Fruit fly (Drosophila melanogaster) whole organism, embryonic: ENCODE measurements around the gene CG32706.

Experiments used
- Antp ChIP-seq: fragments of 200-800 bp; sonication (Bioruptor generic); optimal IDR thresholded peaks from 3 replicates; lab custom pipeline; 2016; ENCODE audit warnings: missing biosample characterization, missing genetic modification characterization
- BEAF-32 ChIP-seq: fragments of 200-800 bp; sonication (Bioruptor generic); optimal IDR thresholded peaks from 3 replicates; lab custom pipeline; 2017; ENCODE audit warnings: missing biosample characterization, missing genetic modification characterization, mild to moderate bottlenecking, moderate library complexity, missing genetic modification reagents
- CG1024 ChIP-seq: fragments of 200-800 bp; sonication (Bioruptor generic); IDR thresholded peaks from 2 replicates; pipeline ENCODE4 v1.3.6; 2022; ENCODE audit warnings: missing biosample characterization, missing genetic modification characterization
- CG10321 ChIP-seq: fragments of 200-800 bp; sonication (Bioruptor generic); IDR thresholded peaks from 2 replicates; pipeline ENCODE4 v1.3.6; 2022; ENCODE audit warnings: missing biosample characterization, missing genetic modification characterization
- CG10543 ChIP-seq: fragments of 200-800 bp; sonication (Bioruptor generic); optimal IDR thresholded peaks from 3 replicates; lab custom pipeline; 2017; ENCODE audit warnings: missing biosample characterization, mild to moderate bottlenecking, missing genetic modification characterization, moderate library complexity
- CG10654 ChIP-seq: fragments of 200-800 bp; sonication (Bioruptor generic); optimal IDR thresholded peaks from 2 replicates; lab custom pipeline; 2016; ENCODE audit warnings: missing biosample characterization, missing genetic modification characterization
- CG10979 ChIP-seq: fragments of 200-800 bp; sonication (Bioruptor generic); optimal IDR thresholded peaks from 2 replicates; lab custom pipeline; 2018; ENCODE audit warnings: missing biosample characterization, mild to moderate bottlenecking, missing genetic modification characterization, moderate library complexity
- CG11695 ChIP-seq: fragments of 200-800 bp; sonication (Bioruptor generic); IDR thresholded peaks from 3 replicates; pipeline ENCODE4 v1.3.6; 2022; ENCODE audit warnings: missing biosample characterization, missing genetic modification characterization
- CG1233 ChIP-seq: fragments of 200-800 bp; sonication (Bioruptor generic); optimal IDR thresholded peaks from 4 replicates; lab custom pipeline; 2018; ENCODE audit warnings: missing biosample characterization, mild to moderate bottlenecking, missing genetic modification characterization
- CG13624 ChIP-seq: fragments of 200-800 bp; sonication (Bioruptor generic); optimal IDR thresholded peaks from 2 replicates; lab custom pipeline; 2016; ENCODE audit warnings: missing biosample characterization, missing genetic modification characterization
- CG2129 ChIP-seq: fragments of 200-800 bp; sonication (Bioruptor generic); IDR thresholded peaks from 2 replicates; pipeline ENCODE4 v1.3.6; 2022; ENCODE audit warnings: missing biosample characterization, missing genetic modification characterization; ENCODE audit not compliant: partially characterized antibody
- CG2199 ChIP-seq: fragments of 200-800 bp; sonication (Bioruptor generic); IDR thresholded peaks from 3 replicates; pipeline ENCODE4 v1.3.6; 2022; ENCODE audit warnings: missing biosample characterization, missing genetic modification characterization
- CG3065 ChIP-seq: fragments of 200-800 bp; sonication (Bioruptor generic); optimal IDR thresholded peaks from 2 replicates; lab custom pipeline; 2016; ENCODE audit warnings: missing biosample characterization, missing genetic modification characterization
- CG6272 ChIP-seq: fragments of 200-800 bp; sonication (Bioruptor generic); IDR thresholded peaks from 2 replicates; pipeline ENCODE4 v1.3.6; 2022; ENCODE audit warnings: missing biosample characterization, missing genetic modification characterization
- CG6813 ChIP-seq: fragments of 200-800 bp; sonication (Bioruptor generic); optimal IDR thresholded peaks from 2 replicates; lab custom pipeline; 2017; ENCODE audit warnings: missing biosample characterization, missing genetic modification characterization, mild to moderate bottlenecking, moderate library complexity, missing genetic modification reagents
- CHES-1-like ChIP-seq: fragments of 200-800 bp; sonication (Bioruptor generic); optimal IDR thresholded peaks from 2 replicates; lab custom pipeline; 2016; ENCODE audit warnings: missing biosample characterization, missing genetic modification characterization
- CTCF ChIP-seq: fragments of 200-800 bp; sonication (Bioruptor generic); optimal IDR thresholded peaks from 2 replicates; lab custom pipeline; 2017; ENCODE audit warnings: missing biosample characterization, mild to moderate bottlenecking, missing genetic modification characterization, moderate library complexity
- Dip2 ChIP-seq: fragments of 200-800 bp; sonication (Bioruptor generic); IDR thresholded peaks from 2 replicates; pipeline ENCODE4 v1.3.6; 2022; ENCODE audit warnings: missing biosample characterization, missing genetic modification characterization
- H15 ChIP-seq: fragments of 200-800 bp; sonication (Bioruptor generic); IDR thresholded peaks from 3 replicates; pipeline ENCODE4 v1.3.6; 2022; ENCODE audit warnings: missing biosample characterization, missing genetic modification characterization
- Hand ChIP-seq: fragments of 200-800 bp; sonication (Bioruptor generic); optimal IDR thresholded peaks from 2 replicates; lab custom pipeline; 2017; ENCODE audit warnings: mild to moderate bottlenecking, missing biosample characterization, missing genetic modification reagents, missing genetic modification characterization
- Hr39 ChIP-seq: fragments of >200 bp; optimal IDR thresholded peaks from 2 replicates; lab custom pipeline; 2017
- Hr51 ChIP-seq, 2 experiments: fragments of 200-800 bp; sonication (Bioruptor generic); optimal IDR thresholded peaks; 2 replicates in 1 of 2; 3 replicates in 1 of 2; lab custom pipeline; 2016 to 2018; ENCODE audit warnings: missing biosample characterization in 2 of 2, missing genetic modification characterization in 2 of 2, mild to moderate bottlenecking in 1 of 2, moderate library complexity in 1 of 2
- Hr78 ChIP-seq, 2 experiments: fragments of 200-800 bp in 1 of 2; fragments of >200 bp in 1 of 2; sonication (Bioruptor generic) in 1 of 2; optimal IDR thresholded peaks; 2 replicates each; lab custom pipeline; 2017 to 2019; ENCODE audit warnings: missing biosample characterization in 2 of 2, missing genetic modification characterization in 2 of 2, mild to moderate bottlenecking in 1 of 2, moderate library complexity in 1 of 2
- Hsf ChIP-seq: fragments of 200-800 bp; sonication (Bioruptor generic); optimal IDR thresholded peaks from 3 replicates; lab custom pipeline; 2016; ENCODE audit warnings: missing biosample characterization, missing genetic modification characterization
- Lpt ChIP-seq: fragments of >200 bp; optimal IDR thresholded peaks from 2 replicates; lab custom pipeline; 2018; ENCODE audit warnings: missing biosample characterization, missing genetic modification characterization
- Mad ChIP-seq: fragments of 200-800 bp; sonication (Bioruptor generic); optimal IDR thresholded peaks from 2 replicates; lab custom pipeline; 2016; ENCODE audit warnings: missing biosample characterization, missing genetic modification characterization
- NfI ChIP-seq: fragments of 200-800 bp; sonication (Bioruptor generic); optimal IDR thresholded peaks from 3 replicates; lab custom pipeline; 2018; ENCODE audit warnings: missing biosample characterization, mild to moderate bottlenecking, missing genetic modification characterization, moderate library complexity
- Taf1 ChIP-seq: fragments of 200-800 bp; sonication (Bioruptor generic); IDR thresholded peaks from 2 replicates; pipeline ENCODE4 v1.3.6; 2022; ENCODE audit warnings: missing biosample characterization, missing genetic modification characterization
- Xbp1 ChIP-seq: fragments of 200-800 bp; sonication (Bioruptor generic); optimal IDR thresholded peaks from 3 replicates; lab custom pipeline; 2016; ENCODE audit warnings: missing biosample characterization, mild to moderate bottlenecking, missing genetic modification characterization
- al ChIP-seq: fragments of 200-800 bp; sonication (Bioruptor generic); IDR thresholded peaks from 2 replicates; pipeline ENCODE4 v1.3.6; 2022; ENCODE audit warnings: missing biosample characterization, missing genetic modification characterization
- cg ChIP-seq: fragments of 200-800 bp; sonication (Bioruptor generic); optimal IDR thresholded peaks from 3 replicates; lab custom pipeline; 2019; ENCODE audit warnings: missing biosample characterization, mild to moderate bottlenecking, missing genetic modification characterization, moderate library complexity
- chm ChIP-seq: fragments of 200-800 bp; sonication (Bioruptor generic); IDR thresholded peaks from 2 replicates; pipeline ENCODE4 v1.3.6; 2022; ENCODE audit warnings: missing biosample characterization, missing genetic modification characterization
- danr ChIP-seq: fragments of 200-800 bp; sonication (Bioruptor generic); IDR thresholded peaks from 2 replicates; pipeline ENCODE4 v1.3.6; 2022; ENCODE audit warnings: missing biosample characterization, missing genetic modification characterization
- fru ChIP-seq: fragments of >200 bp; optimal IDR thresholded peaks from 2 replicates; lab custom pipeline; 2017
- hb ChIP-seq: fragments of 200-800 bp; sonication (Bioruptor generic); IDR thresholded peaks from 3 replicates; pipeline ENCODE4 v1.3.6; 2022; ENCODE audit warnings: missing biosample characterization, missing genetic modification characterization; ENCODE audit not compliant: partially characterized antibody
- jing ChIP-seq: fragments of 200-800 bp; sonication (Bioruptor generic); optimal IDR thresholded peaks from 2 replicates; lab custom pipeline; 2018; ENCODE audit warnings: missing biosample characterization, mild to moderate bottlenecking, missing genetic modification characterization
- lmd ChIP-seq: fragments of 200-800 bp; sonication (Bioruptor generic); IDR thresholded peaks from 2 replicates; pipeline ENCODE4 v1.3.6; 2022; ENCODE audit warnings: missing biosample characterization, missing genetic modification characterization
- lov ChIP-seq, 2 experiments: fragments of 200-800 bp in 1 of 2; fragments of >200 bp in 1 of 2; sonication (Bioruptor generic) in 1 of 2; IDR thresholded peaks in 1 of 2; optimal IDR thresholded peaks in 1 of 2; 2 replicates in 1 of 2; 3 replicates in 1 of 2; pipeline versions ENCODE4 v1.3.6 to Lab custom; 2017 to 2022; ENCODE audit warnings: missing biosample characterization in 1 of 2, missing genetic modification characterization in 1 of 2
- mam ChIP-seq: fragments of 200-800 bp; sonication (Bioruptor generic); optimal IDR thresholded peaks from 3 replicates; lab custom pipeline; 2016; ENCODE audit warnings: missing biosample characterization, missing genetic modification characterization
- p53 ChIP-seq: fragments of 200-800 bp; sonication (Bioruptor generic); optimal IDR thresholded peaks from 2 replicates; lab custom pipeline; 2016; ENCODE audit warnings: missing biosample characterization, missing genetic modification characterization
- prd ChIP-seq, 3 experiments: fragments of >200 bp in 2 of 3; fragments of 200-800 bp in 1 of 3; sonication (Bioruptor generic) in 1 of 3; optimal IDR thresholded peaks in 2 of 3; IDR thresholded peaks in 1 of 3; 2 replicates in 2 of 3; 3 replicates in 1 of 3; pipeline versions ENCODE4 v1.3.6 to Lab custom; 2017 to 2022; ENCODE audit warnings: missing biosample characterization in 1 of 3, missing genetic modification characterization in 1 of 3
- pum ChIP-seq: fragments of 200-800 bp; sonication (Bioruptor generic); optimal IDR thresholded peaks from 2 replicates; lab custom pipeline; 2016; ENCODE audit warnings: missing biosample characterization, missing genetic modification characterization
- pzg ChIP-seq: fragments of 200-800 bp; sonication (Bioruptor generic); optimal IDR thresholded peaks from 3 replicates; lab custom pipeline; 2018; ENCODE audit warnings: missing biosample characterization, mild to moderate bottlenecking, missing genetic modification characterization, moderate library complexity
- sisA ChIP-seq: fragments of 200-800 bp; sonication (Bioruptor generic); IDR thresholded peaks from 2 replicates; pipeline ENCODE4 v1.3.6; 2022; ENCODE audit warnings: missing biosample characterization, missing genetic modification characterization
- slp2 ChIP-seq: fragments of 200-800 bp; sonication (Bioruptor generic); optimal IDR thresholded peaks from 2 replicates; lab custom pipeline; 2016; ENCODE audit warnings: missing biosample characterization, missing genetic modification characterization
- sob ChIP-seq: fragments of 200-800 bp; sonication (Bioruptor generic); IDR thresholded peaks from 2 replicates; pipeline ENCODE4 v1.3.6; 2022; ENCODE audit warnings: missing biosample characterization, missing genetic modification characterization
- tap ChIP-seq: fragments of 200-800 bp; optimal IDR thresholded peaks from 3 replicates; lab custom pipeline; 2019; ENCODE audit warnings: missing biosample characterization, mild to moderate bottlenecking, missing genetic modification characterization, moderate library complexity
- ttk ChIP-seq: fragments of 200-800 bp; sonication (Bioruptor generic); IDR thresholded peaks from 2 replicates; pipeline ENCODE4 v2.1.2; 2022; ENCODE audit warnings: missing biosample characterization, missing genetic modification characterization
- unc-4 ChIP-seq: fragments of 200-800 bp; sonication (Bioruptor generic); IDR thresholded peaks from 2 replicates; pipeline ENCODE4 v1.3.6; 2022; ENCODE audit warnings: missing biosample characterization, missing genetic modification characterization; ENCODE audit not compliant: partially characterized antibody
- z ChIP-seq: fragments of 200-800 bp; sonication (Bioruptor generic); IDR thresholded peaks from 3 replicates; pipeline ENCODE4 v1.3.6; 2022; ENCODE audit warnings: missing biosample characterization, missing genetic modification characterization

The CG32706 gene

dm6 chrX:9136776-9137550 is 50.0 kb downstream of the CG32706 start (continued):
- TF ChIP-seq CG6272 (GFP tag; lab: Robert Waterston, UW) (no peak), danr (GFP tag; lab: Robert Waterston, UW) (no peak), Taf1 (GFP tag; lab: Robert Waterston, UW) (no peak), CG2129 (GFP tag; lab: Robert Waterston, UW) (no peak), Hr78 (GFP tag; optimal IDR thresholded peaks at IDR 0.05; lab: Kevin White, UChicago) (no peak), CG10654 (peak; percentile 36), CG10321 (no peak), Lpt (GFP tag; lab: Kevin White, UChicago) (no peak), lov (optimal IDR thresholded peaks at IDR 0.05; lab: Kevin White, UChicago) (no peak), lov (GFP tag; IDR thresholded peaks at IDR 0.05; lab: Robert Waterston, UW) (no peak; the same call in 2 of the 3 replicates), unc-4 (GFP tag; lab: Robert Waterston, UW) (no peak), al (GFP tag; lab: Robert Waterston, UW) (no peak), cg (GFP tag; lab: Kevin White, UChicago) (no peak), z (GFP tag; lab: Robert Waterston, UW) (no peak), CTCF (GFP tag; lab: Kevin White, UChicago) (no peak), NfI (peak; percentile 33), pzg (GFP tag; lab: Kevin White, UChicago) (no peak), CG1233 (GFP tag; lab: Kevin White, UChicago) (no peak), sob (GFP tag; lab: Robert Waterston, UW) (peak; percentile 33; the same call in 1 of the 2 replicates), chm (no peak), sisA (GFP tag; lab: Robert Waterston, UW) (peak; percentile 66), ttk (GFP tag; lab: Robert Waterston, UW) (0 out of 2 replicates have a peak, but pooled peaks have one; percentile 46), Mad (no peak), CG6813 (GFP tag; lab: Kevin White, UChicago) (peak; percentile 26), Hsf (peak; percentile 55), BEAF-32 (GFP tag; lab: Kevin White, UChicago) (no peak), Antp (GFP tag; lab: Kevin White, UChicago) (peak; percentile 39), Dip2 (GFP tag; lab: Robert Waterston, UW) (no peak), fru (lab: Kevin White, UChicago) (no peak), H15 (GFP tag; lab: Robert Waterston, UW) (0 out of 3 replicates have a peak, but pooled peaks have one; percentile 15), CG1024 (no peak), CG10543 (GFP tag; lab: Kevin White, UChicago) (no peak), Hr39 (lab: Kevin White, UChicago) (no peak), CG2199 (no peak), pum (GFP tag; lab: Kevin White, UChicago) (peak; percentile 38), Hand (GFP tag; lab: Kevin White, UChicago) (no peak), CG13624 (GFP tag; lab: Kevin White, UChicago) (peak; percentile 19), CG11695 (GFP tag; lab: Robert Waterston, UW) (peak; percentile 60; the same call in 1 of the 3 replicates), Hr51 (GFP tag; optimal IDR thresholded peaks at IDR 0.05; lab: Kevin White, UChicago) (peak; percentile 43 to 66), lmd (peak; percentile 44; the same call in 1 of the 2 replicates), p53 (no peak), tap (tag; lab: Kevin White, UChicago) (peak; percentile 37), slp2 (GFP tag; lab: Kevin White, UChicago) (peak; percentile 36), CHES-1-like (GFP tag; lab: Kevin White, UChicago) (no peak), CG10979 (tag; lab: Kevin White, UChicago) (peak; percentile 58), Xbp1 (peak; percentile 55), CG3065 (no peak), hb (GFP tag; lab: Robert Waterston, UW) (no peak), prd (optimal IDR thresholded peaks at IDR 0.05; lab: Kevin White, UChicago) (no peak), prd (GFP tag; IDR thresholded peaks at IDR 0.05; lab: Robert Waterston, UW) (peak; percentile 69), jing (peak; percentile 8), mam (GFP tag; lab: Kevin White, UChicago) (peak; percentile 33)
